Worm (Caenorhabditis elegans): ENCODE measurements around the gene ifbp-1.

ce11 chrV:13385798-13386197, 5.7 kb upstream of the ifbp-1 start, which contains the start of gene gcy-34:
- TF ChIP-seq zip-5 (tag; optimal IDR thresholded peaks at IDR 0.05) (no peak), ttx-3 (tag; optimal IDR thresholded peaks at IDR 0.05) (no peak), fkh-10 (GFP tag; optimal IDR thresholded peaks at IDR 0.05) (no peak), ztf-16 (tag; optimal IDR thresholded peaks at IDR 0.05) (no peak), fkh-6 (tag; optimal IDR thresholded peaks at IDR 0.05) (no peak), hlh-6 (tag; optimal IDR thresholded peaks at IDR 0.05) (no peak), nhr-11 (tag; optimal IDR thresholded peaks at IDR 0.05) (no peak), pqm-1 (tag; optimal IDR thresholded peaks at IDR 0.05) (no peak), elt-4 (tag; optimal IDR thresholded peaks at IDR 0.05) (no peak)
